Fruit fly (Drosophila melanogaster): ENCODE measurements around the gene Deaf1.

The Deaf1 gene

dm6 chr3L:19815472-19816150, 2.4 kb upstream of the Deaf1 start, which contains the start of gene cyc (continued):
- peak; percentile 42 for TF ChIP-seq sens (GFP tag)
- peak; percentile 7 for TF ChIP-seq trem (tag; optimal IDR thresholded peaks at IDR 0.05)
- TF ChIP-seq zfh1 (GFP tag; IDR thresholded peaks at IDR 0.05) = 0 out of 3 replicates have a peak, but pooled peaks have one; percentile 11
- no peak for TF ChIP-seq toy (GFP tag; IDR thresholded peaks at IDR 0.05)

DNA sequence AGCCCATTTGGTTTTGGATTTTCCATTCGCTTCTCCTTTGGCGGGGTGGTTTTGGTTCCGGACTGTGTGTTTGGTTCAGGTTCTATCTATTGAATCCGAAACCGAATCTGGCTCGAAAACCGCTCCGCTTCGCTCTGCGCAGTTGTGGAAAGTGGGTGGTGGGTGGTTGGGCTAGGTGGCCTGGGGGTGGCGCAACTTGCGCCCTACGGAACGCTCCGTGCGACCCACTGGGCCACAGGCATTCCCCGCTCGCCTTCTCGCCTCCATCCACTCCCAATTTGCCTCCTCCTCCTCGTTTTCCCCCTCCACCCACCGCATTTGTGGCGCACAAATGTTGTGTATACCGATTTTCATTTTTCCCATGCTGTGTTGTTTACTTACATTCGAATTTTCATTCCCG, 727 bp downstream of the Deaf1 start:
- TF ChIP-seq CG15514 (GFP tag; optimal IDR thresholded peaks at IDR 0.05) (peak; percentile 98), MESR4 (GFP tag; optimal IDR thresholded peaks at IDR 0.05) (peak; percentile 28), pzg (GFP tag; optimal IDR thresholded peaks at IDR 0.05) (peak; percentile 23), CG34422 (GFP tag; IDR thresholded peaks at IDR 0.05) (peak; percentile 10; the same call in 1 of the 3 replicates), MBD-R2 (GFP tag; IDR thresholded peaks at IDR 0.05) (peak; percentile 10; the same call in 1 of the 2 replicates), Lpt (GFP tag; optimal IDR thresholded peaks at IDR 0.05) (no peak), Ravus (GFP tag; IDR thresholded peaks at IDR 0.05) (no peak), NFAT (GFP tag; IDR thresholded peaks at IDR 0.05) (0 out of 2 replicates have a peak, but pooled peaks have one; percentile 10), dysf (GFP tag; IDR thresholded peaks at IDR 0.05) (no peak), Doc2 (GFP tag; IDR thresholded peaks at IDR 0.05) (no peak), CG15073 (GFP tag; optimal IDR thresholded peaks at IDR 0.05) (no peak), Bgb (GFP tag; IDR thresholded peaks at IDR 0.05; ENCODE audit: partially characterized antibody) (peak; percentile 31), Oaz (GFP tag; IDR thresholded peaks at IDR 0.05) (no peak), pros (GFP tag; optimal IDR thresholded peaks at IDR 0.05) (no peak), hbn (GFP tag; IDR thresholded peaks at IDR 0.05; ENCODE audit: partially characterized antibody) (no peak), amos (GFP tag; IDR thresholded peaks at IDR 0.05; ENCODE audit: partially characterized antibody) (peak; percentile 37; the same call in 1 of the 2 replicates), CG16815 (GFP tag; optimal IDR thresholded peaks at IDR 0.05) (no peak), CG3281 (GFP tag; optimal IDR thresholded peaks at IDR 0.05) (no peak), Sry-β (GFP tag; optimal IDR thresholded peaks at IDR 0.05) (no peak), Optix (GFP tag; IDR thresholded peaks at IDR 0.05) (no peak), Sry-δ (GFP tag; optimal IDR thresholded peaks at IDR 0.05) (no peak), Ada2b (GFP tag; IDR thresholded peaks at IDR 0.05) (no peak), usp (GFP tag; optimal IDR thresholded peaks at IDR 0.05) (no peak), z (GFP tag; IDR thresholded peaks at IDR 0.05) (no peak), ERR (GFP tag; optimal IDR thresholded peaks at IDR 0.05) (no peak), CG10654 (GFP tag; optimal IDR thresholded peaks at IDR 0.05) (no peak), sens (GFP tag) (no peak), NK7.1 (GFP tag; optimal IDR thresholded peaks at IDR 0.05) (no peak), MTF-1 (GFP tag; optimal IDR thresholded peaks at IDR 0.05; ENCODE audit: borderline replicate concordance) (no peak), HLH4C (GFP tag; IDR thresholded peaks at IDR 0.05; ENCODE audit: partially characterized antibody) (peak; percentile 20; the same call in 1 of the 3 replicates), nerfin-1 (tag; optimal IDR thresholded peaks at IDR 0.05) (peak; percentile 3), chif (GFP tag; optimal IDR thresholded peaks at IDR 0.05) (no peak), h (optimal IDR thresholded peaks at IDR 0.05) (no peak), Side (GFP tag; optimal IDR thresholded peaks at IDR 0.05) (no peak), CG10321 (GFP tag; IDR thresholded peaks at IDR 0.05) (0 out of 2 replicates have a peak, but pooled peaks have one; percentile 14), gce (GFP tag; IDR thresholded peaks at IDR 0.05) (0 out of 3 replicates have a peak, but pooled peaks have one; percentile 7), CG31441 (GFP tag; IDR thresholded peaks at IDR 0.05) (no peak), pb (GFP tag; optimal IDR thresholded peaks at IDR 0.05) (no peak), seq (GFP tag; IDR thresholded peaks at IDR 0.05) (peak; percentile 28; the same call in 1 of the 2 replicates), inv (GFP tag; IDR thresholded peaks at IDR 0.05; ENCODE audit: partially characterized antibody) (peak; percentile 14; the same call in 1 of the 2 replicates), CG12659 (GFP tag; optimal IDR thresholded peaks at IDR 0.05) (no peak), aop (GFP tag; IDR thresholded peaks at IDR 0.05) (no peak), ato (GFP tag; IDR thresholded peaks at IDR 0.05; ENCODE audit: partially characterized antibody) (0 out of 2 replicates have a peak, but pooled peaks have one; percentile 17), tna (GFP tag; IDR thresholded peaks at IDR 0.05; ENCODE audit: partially characterized antibody) (no peak), nom (GFP tag; optimal IDR thresholded peaks at IDR 0.05) (peak; percentile 10)

Measured in whole organism, embryonic.